Fruit fly (Drosophila melanogaster): ENCODE measurements around the gene CG15546.
A peak's percentile ranks its signal among the peaks of the same experiment; 100 is the strongest.

The CG15546 gene

DNA sequence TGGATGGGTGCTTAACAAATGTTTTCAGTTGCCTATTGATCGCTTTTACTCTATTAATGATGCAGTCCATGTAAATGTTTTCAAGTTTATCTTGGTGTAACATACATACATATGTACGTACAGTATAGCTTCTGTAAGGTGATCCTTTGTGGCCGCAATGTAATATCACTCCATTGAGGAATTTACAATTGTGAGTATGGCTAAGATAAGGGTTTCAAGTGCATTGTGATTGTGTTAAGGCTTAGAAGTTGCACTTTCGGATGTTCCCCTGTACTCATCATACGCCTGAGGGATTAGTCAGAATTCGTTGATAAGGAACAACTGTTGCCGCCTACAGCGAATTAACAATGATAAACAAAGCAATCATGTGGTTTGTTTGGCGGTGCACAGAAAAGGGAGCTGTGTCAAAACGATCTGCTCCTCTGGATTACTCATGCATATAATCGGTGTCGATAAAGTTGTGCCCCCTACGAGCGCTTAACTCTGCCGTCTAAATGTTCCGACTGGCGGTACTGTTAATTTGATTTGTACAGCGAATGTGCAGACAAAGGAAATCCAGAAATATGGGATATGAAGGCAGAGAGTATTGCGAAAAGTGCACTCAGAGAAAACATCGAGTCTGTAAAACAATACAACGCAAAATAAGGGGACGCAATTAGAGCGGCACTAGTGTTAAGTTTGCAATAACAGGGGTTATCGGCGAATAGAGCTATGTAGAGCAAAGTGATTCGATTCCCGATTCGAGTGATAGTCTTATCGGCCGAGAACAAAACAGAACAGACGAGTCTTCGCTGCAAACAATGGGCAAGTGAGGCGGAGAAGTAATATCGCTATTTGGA lies 11.9 kb upstream of the CG15546 start (continued):
- TF ChIP-seq CG11723 (GFP tag; optimal IDR thresholded peaks at IDR 0.05) (no peak), Vsx1 (GFP tag; optimal IDR thresholded peaks at IDR 0.05) (no peak), CG9215 (GFP tag; IDR thresholded peaks at IDR 0.05) (peak; percentile 45; the same call in 1 of the 2 replicates), dimm (GFP tag; IDR thresholded peaks at IDR 0.05) (0 out of 2 replicates have a peak, but pooled peaks have one; percentile 22), sim (GFP tag; IDR thresholded peaks at IDR 0.05) (no peak), CG7357 (GFP tag; IDR thresholded peaks at IDR 0.05) (no peak), Bgb (GFP tag; IDR thresholded peaks at IDR 0.05; ENCODE audit: partially characterized antibody) (no peak), tio (GFP tag; optimal IDR thresholded peaks at IDR 0.05) (no peak), CkIIα-i1 (GFP tag; IDR thresholded peaks at IDR 0.05) (0 out of 2 replicates have a peak, but pooled peaks have one; percentile 6), HLHmδ (GFP tag; optimal IDR thresholded peaks at IDR 0.05) (no peak), CG10431 (GFP tag; optimal IDR thresholded peaks at IDR 0.05) (no peak), CG8765 (GFP tag; IDR thresholded peaks at IDR 0.05) (peak; percentile 54; the same call in 1 of the 2 replicates), CG11504 (tag; optimal IDR thresholded peaks at IDR 0.05) (peak; percentile 73), ci (GFP tag; IDR thresholded peaks at IDR 0.05) (peak; percentile 85), lilli (GFP tag; optimal IDR thresholded peaks at IDR 0.05) (peak; percentile 72), vvl (GFP tag; IDR thresholded peaks at IDR 0.05) (peak; percentile 78), CG5180 (GFP tag; optimal IDR thresholded peaks at IDR 0.05) (no peak), CG1024 (GFP tag; IDR thresholded peaks at IDR 0.05) (peak; percentile 71), Oaz (GFP tag; IDR thresholded peaks at IDR 0.05) (0 out of 2 replicates have a peak, but pooled peaks have one; percentile 39), seq (GFP tag; IDR thresholded peaks at IDR 0.05) (peak; percentile 42; the same call in 1 of the 2 replicates), ATbp (GFP tag; optimal IDR thresholded peaks at IDR 0.05) (peak; percentile 49), gsb-n (tag; optimal IDR thresholded peaks at IDR 0.05) (peak; percentile 46), jumu (GFP tag; optimal IDR thresholded peaks at IDR 0.05) (peak; percentile 62), corto (GFP tag; optimal IDR thresholded peaks at IDR 0.05) (peak; percentile 70), CG1647 (GFP tag; optimal IDR thresholded peaks at IDR 0.05) (peak; percentile 77), Mes4 (GFP tag; optimal IDR thresholded peaks at IDR 0.05) (no peak), sqz (GFP tag; optimal IDR thresholded peaks at IDR 0.05) (no peak), CG15479 (GFP tag; optimal IDR thresholded peaks at IDR 0.05) (peak; percentile 89), CG17802 (tag; optimal IDR thresholded peaks at IDR 0.05) (peak; percentile 23), Sry-δ (GFP tag; optimal IDR thresholded peaks at IDR 0.05) (peak; percentile 23), Camta (GFP tag; optimal IDR thresholded peaks at IDR 0.05) (peak; percentile 49), HmgD (GFP tag; optimal IDR thresholded peaks at IDR 0.05) (no peak), CG14441 (GFP tag; IDR thresholded peaks at IDR 0.05) (peak; percentile 79), CG1832 (GFP tag; optimal IDR thresholded peaks at IDR 0.05) (no peak), sc (optimal IDR thresholded peaks at IDR 0.05) (no peak), sc (GFP tag; optimal IDR thresholded peaks at IDR 0.05) (no peak), amos (GFP tag; IDR thresholded peaks at IDR 0.05; ENCODE audit: partially characterized antibody) (no peak), Side (GFP tag; optimal IDR thresholded peaks at IDR 0.05) (peak; percentile 60), Kr (GFP tag; optimal IDR thresholded peaks at IDR 0.05) (no peak), CG15073 (GFP tag; optimal IDR thresholded peaks at IDR 0.05) (no peak), CG3995 (GFP tag; optimal IDR thresholded peaks at IDR 0.05) (peak; percentile 1), en (GFP tag; optimal IDR thresholded peaks at IDR 0.05) (peak; percentile 23), sens-2 (GFP tag; IDR thresholded peaks at IDR 0.05) (no peak), aop (GFP tag; IDR thresholded peaks at IDR 0.05) (no peak), twi (tag; optimal IDR thresholded peaks at IDR 0.05) (no peak), klu (GFP tag; IDR thresholded peaks at IDR 0.05) (no peak), CG10543 (GFP tag; optimal IDR thresholded peaks at IDR 0.05) (peak; percentile 40), Atf-2 (GFP tag; optimal IDR thresholded peaks at IDR 0.05) (peak; percentile 60), CG6854 (GFP tag; optimal IDR thresholded peaks at IDR 0.05) (no peak), Max (GFP tag; optimal IDR thresholded peaks at IDR 0.05) (peak; percentile 28)
